Fruit fly (Drosophila melanogaster) whole organism, prepupa: ENCODE data around the gene Or88a.

Experiments used
- CG10631 ChIP-seq: fragments of 200-800 bp; sonication (Bioruptor generic); optimal IDR thresholded peaks from 2 replicates; lab custom pipeline; 2016; ENCODE audit warnings: missing biosample characterization, missing genetic modification characterization
- CG10669 ChIP-seq: fragments of 200-800 bp; sonication (Bioruptor generic); optimal IDR thresholded peaks from 3 replicates; lab custom pipeline; 2018; ENCODE audit warnings: missing biosample characterization, mild to moderate bottlenecking, missing genetic modification characterization, moderate library complexity
- CG11294 ChIP-seq: fragments of 200-800 bp; sonication (Bioruptor generic); IDR thresholded peaks from 2 replicates; pipeline ENCODE4 v1.3.6; 2022; ENCODE audit warnings: missing biosample characterization, missing genetic modification characterization
- CG11902 ChIP-seq: fragments of 200-800 bp; sonication (Bioruptor generic); optimal IDR thresholded peaks from 3 replicates; lab custom pipeline; 2016; ENCODE audit warnings: missing biosample characterization, missing genetic modification characterization
- CG15336 ChIP-seq: fragments of 200-800 bp; sonication (Bioruptor generic); IDR thresholded peaks from 2 replicates; pipeline ENCODE4 v1.3.6; 2022; ENCODE audit warnings: missing biosample characterization, missing genetic modification characterization
- CG16779 ChIP-seq: fragments of 200-800 bp; sonication (Bioruptor generic); optimal IDR thresholded peaks from 3 replicates; lab custom pipeline; 2017; ENCODE audit warnings: missing biosample characterization, mild to moderate bottlenecking, missing genetic modification characterization
- CG31627 ChIP-seq: fragments of 200-800 bp; sonication (Bioruptor generic); optimal IDR thresholded peaks from 3 replicates; lab custom pipeline; 2016; ENCODE audit warnings: missing biosample characterization, missing genetic modification characterization
- CG32006 ChIP-seq: fragments of 200-800 bp; sonication (Bioruptor generic); optimal IDR thresholded peaks from 3 replicates; lab custom pipeline; 2017; ENCODE audit warnings: missing biosample characterization, mild to moderate bottlenecking, missing genetic modification characterization
- CG3919 ChIP-seq: fragments of 200-800 bp; sonication (Bioruptor generic); optimal IDR thresholded peaks from 3 replicates; lab custom pipeline; 2016; ENCODE audit warnings: missing biosample characterization, missing genetic modification characterization
- CG6163 ChIP-seq: fragments of 200-800 bp; sonication (Bioruptor generic); IDR thresholded peaks from 3 replicates; pipeline ENCODE4 v1.3.6; 2022; ENCODE audit warnings: missing biosample characterization, missing genetic modification characterization
- CG6276 ChIP-seq: fragments of 200-800 bp; sonication (Bioruptor generic); optimal IDR thresholded peaks from 2 replicates; lab custom pipeline; 2017; ENCODE audit warnings: missing biosample characterization, mild to moderate bottlenecking, missing genetic modification characterization
- CG6808 ChIP-seq: fragments of 200-800 bp; sonication (Bioruptor generic); optimal IDR thresholded peaks from 3 replicates; lab custom pipeline; 2017; ENCODE audit warnings: missing biosample characterization, missing genetic modification characterization, mild to moderate bottlenecking, moderate library complexity, missing genetic modification reagents
- CG6854 ChIP-seq: fragments of 200-800 bp; sonication (Bioruptor generic); optimal IDR thresholded peaks from 2 replicates; lab custom pipeline; 2017; ENCODE audit warnings: missing biosample characterization, mild to moderate bottlenecking, missing genetic modification characterization
- CG8119 ChIP-seq: fragments of 200-800 bp; sonication (Bioruptor generic); IDR thresholded peaks from 3 replicates; pipeline ENCODE4 v1.3.6; 2022; ENCODE audit warnings: missing biosample characterization, missing genetic modification characterization
- CG8319 ChIP-seq: fragments of 200-800 bp; sonication (Bioruptor generic); optimal IDR thresholded peaks from 3 replicates; lab custom pipeline; 2016; ENCODE audit warnings: missing biosample characterization, missing genetic modification characterization
- CG8632 ChIP-seq: fragments of 200-800 bp; sonication (Bioruptor generic); optimal IDR thresholded peaks from 3 replicates; lab custom pipeline; 2016; ENCODE audit warnings: missing biosample characterization, missing genetic modification characterization
- CG9139 ChIP-seq: fragments of 200-800 bp; sonication (Bioruptor generic); optimal IDR thresholded peaks from 3 replicates; lab custom pipeline; 2017; ENCODE audit warnings: missing biosample characterization, mild to moderate bottlenecking, missing genetic modification characterization
- Eip75B ChIP-seq: fragments of 200-800 bp; sonication (Bioruptor generic); optimal IDR thresholded peaks from 3 replicates; lab custom pipeline; 2016; ENCODE audit warnings: missing biosample characterization, missing genetic modification characterization
- Eip78C ChIP-seq: fragments of 200-800 bp; sonication (Bioruptor generic); peaks from one replicate; lab custom pipeline; 2016; ENCODE audit warnings: missing biosample characterization, missing genetic modification characterization
- Eip93F ChIP-seq: fragments of 200-800 bp; sonication (Bioruptor generic); optimal IDR thresholded peaks from 2 replicates; lab custom pipeline; 2016; ENCODE audit warnings: missing biosample characterization, mild to moderate bottlenecking, missing genetic modification characterization
- Ets96B ChIP-seq: fragments of 200-800 bp; optimal IDR thresholded peaks from 2 replicates; lab custom pipeline; 2019; ENCODE audit warnings: missing biosample characterization, mild to moderate bottlenecking, missing genetic modification characterization, moderate library complexity
- Gug ChIP-seq: fragments of 200-800 bp; sonication (Bioruptor generic); IDR thresholded peaks from 2 replicates; pipeline ENCODE4 v1.3.6; 2022; ENCODE audit warnings: missing biosample characterization, missing genetic modification characterization
- Hr39 ChIP-seq: fragments of 200-800 bp; sonication (Bioruptor generic); optimal IDR thresholded peaks from 2 replicates; lab custom pipeline; 2016; ENCODE audit warnings: missing biosample characterization, missing genetic modification characterization
- Hr4 ChIP-seq: fragments of 200-800 bp; sonication (Bioruptor generic); optimal IDR thresholded peaks from 3 replicates; lab custom pipeline; 2016; ENCODE audit warnings: missing biosample characterization, missing genetic modification characterization
- Smox ChIP-seq: fragments of 200-800 bp; sonication (Bioruptor generic); optimal IDR thresholded peaks from 3 replicates; lab custom pipeline; 2016; ENCODE audit warnings: missing biosample characterization, missing genetic modification characterization
- Sox102F ChIP-seq: fragments of 200-800 bp; sonication (Bioruptor generic); optimal IDR thresholded peaks from 2 replicates; lab custom pipeline; 2016; ENCODE audit warnings: missing biosample characterization, mild to moderate bottlenecking, missing genetic modification characterization
- Sox14 ChIP-seq: fragments of 200-800 bp; sonication (Bioruptor generic); optimal IDR thresholded peaks from 3 replicates; lab custom pipeline; 2016; ENCODE audit warnings: missing biosample characterization, missing genetic modification characterization
- Sox15 ChIP-seq: fragments of 200-800 bp; sonication (Bioruptor generic); optimal IDR thresholded peaks from 3 replicates; lab custom pipeline; 2016; ENCODE audit warnings: missing biosample characterization, missing genetic modification characterization
- achi ChIP-seq: fragments of 200-800 bp; sonication (Bioruptor generic); optimal IDR thresholded peaks from 3 replicates; lab custom pipeline; 2016; ENCODE audit warnings: missing biosample characterization, missing genetic modification characterization
- acj6 ChIP-seq: fragments of 200-800 bp; sonication (Bioruptor generic); optimal IDR thresholded peaks from 3 replicates; lab custom pipeline; 2016; ENCODE audit warnings: missing biosample characterization, missing genetic modification characterization
- dsx ChIP-seq: fragments of 200-800 bp; optimal IDR thresholded peaks from 3 replicates; lab custom pipeline; 2019; ENCODE audit warnings: missing biosample characterization, mild to moderate bottlenecking, missing genetic modification characterization, moderate library complexity; ENCODE audit not compliant: poor library complexity, severe bottlenecking
- eg ChIP-seq: fragments of 200-800 bp; sonication (Bioruptor generic); IDR thresholded peaks from 3 replicates; pipeline ENCODE4 v1.3.6; 2022; ENCODE audit warnings: missing biosample characterization, missing genetic modification characterization
- fd59A ChIP-seq: fragments of 200-800 bp; sonication (Bioruptor generic); optimal IDR thresholded peaks from 2 replicates; lab custom pipeline; 2017; ENCODE audit warnings: missing biosample characterization, mild to moderate bottlenecking, missing genetic modification characterization, missing genetic modification reagents
- fkh ChIP-seq: fragments of 200-800 bp; sonication (Bioruptor generic); optimal IDR thresholded peaks from 3 replicates; lab custom pipeline; 2017; ENCODE audit warnings: missing biosample characterization, mild to moderate bottlenecking, missing genetic modification characterization, moderate library complexity
- lz ChIP-seq: fragments of 200-800 bp; sonication (Bioruptor generic); optimal IDR thresholded peaks from 3 replicates; lab custom pipeline; 2016; ENCODE audit warnings: missing biosample characterization, missing genetic modification characterization
- net ChIP-seq: fragments of 200-800 bp; sonication (Bioruptor generic); optimal IDR thresholded peaks from 3 replicates; lab custom pipeline; 2016; ENCODE audit warnings: missing biosample characterization, missing genetic modification characterization
- pdm3 ChIP-seq: fragments of 200-800 bp; sonication (Bioruptor generic); optimal IDR thresholded peaks from 3 replicates; lab custom pipeline; 2016; ENCODE audit warnings: missing biosample characterization, missing genetic modification characterization
- salr ChIP-seq, 2 experiments: fragments of 200-800 bp; sonication (Bioruptor generic); optimal IDR thresholded peaks; 3 replicates each; lab custom pipeline; 2016 to 2018; ENCODE audit warnings: missing biosample characterization in 2 of 2, missing genetic modification characterization in 2 of 2, mild to moderate bottlenecking in 1 of 2
- ss ChIP-seq, 2 experiments: fragments of 200-800 bp; sonication (Bioruptor generic); optimal IDR thresholded peaks; 2 replicates in 1 of 2; 3 replicates in 1 of 2; lab custom pipeline; 2017 to 2018; ENCODE audit warnings: mild to moderate bottlenecking in 2 of 2, missing biosample characterization in 2 of 2, missing genetic modification characterization in 2 of 2, moderate library complexity in 1 of 2
- svp ChIP-seq: fragments of 200-800 bp; sonication (Bioruptor generic); peaks from one replicate; lab custom pipeline; 2016; ENCODE audit warnings: missing biosample characterization, missing genetic modification characterization
- topi ChIP-seq: fragments of 200-800 bp; sonication (Bioruptor generic); optimal IDR thresholded peaks from 3 replicates; lab custom pipeline; 2016; ENCODE audit warnings: missing biosample characterization, missing genetic modification characterization

Gene Or88a

DNA sequence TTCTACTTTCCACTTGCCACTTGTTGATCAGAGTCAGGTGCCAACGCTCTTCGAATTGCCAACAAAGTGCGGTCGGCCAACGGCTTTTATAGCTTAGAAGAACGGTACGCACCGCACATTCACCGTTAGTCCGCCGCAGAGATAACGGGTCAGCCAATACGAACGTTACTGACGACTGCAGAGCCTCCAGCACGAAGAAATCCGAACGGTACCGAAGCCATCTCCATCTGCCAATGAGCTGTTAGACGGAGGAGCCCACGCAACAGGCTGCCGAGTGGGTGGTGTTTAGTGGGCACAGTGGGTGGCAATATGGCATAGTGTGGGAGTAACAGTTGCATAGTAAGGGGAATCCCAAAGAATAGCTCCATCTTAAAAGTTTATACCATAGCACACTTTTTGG, 12.5 kb upstream of the Or88a start, which contains the start of gene CCHa1:
Gene CCHa1, minus strand, starts transcription at position 44 of the 400 bp plus-strand sequence.
- TF ChIP-seq Hr4 (GFP tag; lab: Kevin White, UChicago) (no peak), topi (GFP tag; lab: Kevin White, UChicago) (no peak), CG15336 (GFP tag; lab: Robert Waterston, UW) (no peak), Eip75B (no peak), CG9139 (GFP tag; lab: Kevin White, UChicago) (no peak), Sox14 (GFP tag; lab: Kevin White, UChicago) (no peak), ss (GFP tag; optimal IDR thresholded peaks at IDR 0.05; lab: Kevin White, UChicago) (no peak), achi (GFP tag; lab: Kevin White, UChicago) (no peak), Sox15 (no peak), CG10669 (GFP tag; lab: Kevin White, UChicago) (no peak), Sox102F (GFP tag; lab: Kevin White, UChicago) (no peak), CG11902 (no peak), CG3919 (no peak), CG11294 (GFP tag; lab: Robert Waterston, UW) (no peak), CG8632 (GFP tag; lab: Kevin White, UChicago) (no peak), CG6808 (no peak)
- TF ChIP-seq, all 60 proteins: peak for 0

DNA sequence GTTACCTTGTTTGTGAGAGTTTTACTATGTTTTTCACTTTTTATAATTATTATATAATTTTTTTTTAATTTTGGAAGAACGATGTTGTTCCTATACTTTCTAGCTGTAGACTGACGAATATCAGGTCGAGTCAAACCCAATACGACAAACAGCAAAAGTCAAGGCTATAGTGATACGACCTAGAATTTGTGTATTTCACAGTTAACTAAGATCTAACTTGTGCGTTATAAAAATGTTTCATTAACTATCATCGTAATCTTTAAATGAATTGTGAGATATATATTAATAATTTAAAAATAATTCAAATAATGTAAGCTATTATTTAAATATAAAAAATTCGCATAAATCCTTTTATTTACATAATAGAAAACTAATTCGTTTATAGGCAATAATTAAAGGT, 11.3 kb upstream of the Or88a start, which contains the start of gene CG9920:
Gene CG9920, minus strand, starts transcription at position 101 of the 400 bp plus-strand sequence.
- no peak for TF ChIP-seq CG6854 (GFP tag; lab: Kevin White, UChicago)

DNA sequence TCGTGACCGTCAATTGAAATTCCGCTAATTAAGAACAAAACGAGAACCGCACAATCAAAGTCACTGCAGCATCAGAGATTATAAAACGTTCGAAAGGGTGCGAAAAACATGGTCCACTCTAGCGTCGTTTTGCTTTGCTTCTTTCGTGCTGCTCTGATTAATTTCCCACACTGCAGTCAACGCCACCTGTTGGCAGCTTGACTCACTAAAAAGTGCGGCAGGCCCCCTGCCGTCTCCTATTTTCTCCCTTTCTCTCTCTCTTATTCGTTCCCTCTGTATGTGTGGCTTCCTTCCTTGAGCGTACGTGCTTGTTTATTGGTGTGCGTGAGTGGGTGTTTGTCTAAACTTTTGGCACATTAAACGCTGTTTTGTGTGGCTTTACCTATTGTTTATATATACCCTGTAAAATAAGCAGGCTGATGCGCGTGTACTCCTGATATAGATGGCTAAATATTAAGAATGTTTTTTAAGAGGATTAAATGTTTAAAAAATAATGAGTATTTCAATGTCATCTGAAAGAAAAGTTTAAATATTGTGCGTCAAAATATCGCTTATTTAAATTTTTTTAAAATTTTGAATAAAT, 10.6 kb upstream of the Or88a start:
- no peak for TF ChIP-seq achi (GFP tag; lab: Kevin White, UChicago)
- no peak for TF ChIP-seq salr (GFP tag; optimal IDR thresholded peaks at IDR 0.05; lab: Kevin White, UChicago)
- TF ChIP-seq eg (GFP tag; lab: Robert Waterston, UW), result peak; percentile 20; the same call in 1 of the 3 replicates
- TF ChIP-seq CG8319 (GFP tag; lab: Kevin White, UChicago), result no peak
- no peak for TF ChIP-seq Ets96B (tag; lab: Kevin White, UChicago)
- TF ChIP-seq Eip93F, result no peak
- no peak for TF ChIP-seq net (GFP tag; lab: Kevin White, UChicago)
- TF ChIP-seq CG16779 (tag; lab: Kevin White, UChicago), result no peak
- TF ChIP-seq Sox15, result no peak
- TF ChIP-seq acj6 (GFP tag; lab: Kevin White, UChicago), result no peak
- peak; percentile 58 for TF ChIP-seq Eip78C (GFP tag; lab: Kevin White, UChicago)
- no peak for TF ChIP-seq CG6276 (GFP tag; lab: Kevin White, UChicago)
- TF ChIP-seq CG8632 (GFP tag; lab: Kevin White, UChicago), result no peak
- no peak for TF ChIP-seq CG8119 (GFP tag; lab: Robert Waterston, UW)
- no peak for TF ChIP-seq Smox (GFP tag; lab: Kevin White, UChicago)
- TF ChIP-seq CG6163 (GFP tag; lab: Robert Waterston, UW), result peak; percentile 41; the same call in 1 of the 3 replicates
- TF ChIP-seq fd59A (GFP tag; lab: Kevin White, UChicago), result no peak
- TF ChIP-seq svp, result peak; percentile 44
- no peak for TF ChIP-seq dsx
- TF ChIP-seq Sox14 (GFP tag; lab: Kevin White, UChicago), result no peak
- no peak for TF ChIP-seq CG9139 (GFP tag; lab: Kevin White, UChicago)
- no peak for TF ChIP-seq pdm3 (GFP tag; lab: Kevin White, UChicago)
- no peak for TF ChIP-seq CG32006 (GFP tag; lab: Kevin White, UChicago)
- TF ChIP-seq fkh (GFP tag; lab: Kevin White, UChicago), result no peak
- TF ChIP-seq Gug (GFP tag; lab: Robert Waterston, UW), result no peak
- TF ChIP-seq Hr39 (GFP tag; lab: Kevin White, UChicago), result no peak
- TF ChIP-seq lz, result no peak
- TF ChIP-seq CG15336 (GFP tag; lab: Robert Waterston, UW), result no peak
- peak; percentile 1 for TF ChIP-seq CG31627 (GFP tag; lab: Kevin White, UChicago)
- no peak for TF ChIP-seq CG10631
